Worm (Caenorhabditis elegans) whole organism, mixed stage, embryonic: ENCODE data around the gene T01D3.1.

ENCODE experiments used
- M03D4.4 ChIP-seq: sonication (generic microtip); optimal IDR thresholded peaks from 2 replicates; lab custom pipeline; 2017; ENCODE audit warnings: mild to moderate bottlenecking, missing genetic modification characterization, missing compliant biosample characterization
- bed-3 ChIP-seq: fragments of 200-800 bp; sonication (Bioruptor generic); optimal IDR thresholded peaks from 3 replicates; lab custom pipeline; 2018; ENCODE audit warnings: mild to moderate bottlenecking, missing genetic modification characterization, moderate library complexity, missing compliant biosample characterization
- blmp-1 ChIP-seq: fragments of 150-350 bp; optimal IDR thresholded peaks from 2 replicates; lab custom pipeline; 2014; ENCODE audit warnings: missing biosample characterization, missing genetic modification characterization
- ceh-39 ChIP-seq: fragments of 150-350 bp; optimal IDR thresholded peaks from 2 replicates; lab custom pipeline; 2014; ENCODE audit warnings: missing biosample characterization, missing genetic modification characterization
- ceh-43 ChIP-seq: fragments of 200-800 bp; sonication (Bioruptor generic); optimal IDR thresholded peaks from 2 replicates; lab custom pipeline; 2018; ENCODE audit warnings: mild to moderate bottlenecking, missing genetic modification characterization, moderate library complexity, missing compliant biosample characterization
- ceh-83 ChIP-seq: fragments of 200-800 bp; sonication (Bioruptor generic); optimal IDR thresholded peaks from 2 replicates; lab custom pipeline; 2018; ENCODE audit warnings: mild to moderate bottlenecking, missing genetic modification characterization, missing compliant biosample characterization
- ces-1 ChIP-seq: fragments of 150-350 bp; optimal IDR thresholded peaks from 2 replicates; lab custom pipeline; 2014; ENCODE audit warnings: missing biosample characterization, missing genetic modification reagents, missing genetic modification characterization
- cnd-1 ChIP-seq: fragments of 200-800 bp; sonication (Bioruptor generic); optimal IDR thresholded peaks from 2 replicates; lab custom pipeline; 2018; ENCODE audit warnings: mild to moderate bottlenecking, missing genetic modification characterization, missing compliant biosample characterization
- drap-1 ChIP-seq: fragments of 200-800 bp; sonication (Bioruptor generic); optimal IDR thresholded peaks from 3 replicates; lab custom pipeline; 2018; ENCODE audit warnings: mild to moderate bottlenecking, missing genetic modification characterization, missing compliant biosample characterization
- elt-1 ChIP-seq: sonication (generic microtip); optimal IDR thresholded peaks from 2 replicates; lab custom pipeline; 2017; ENCODE audit warnings: missing genetic modification characterization, mild to moderate bottlenecking, missing compliant biosample characterization, antibody characterized with exemption, moderate library complexity, borderline replicate concordance; ENCODE audit not compliant: insufficient read depth
- elt-3 ChIP-seq: fragments of 150-350 bp; optimal IDR thresholded peaks from 2 replicates; lab custom pipeline; 2014; ENCODE audit warnings: missing biosample characterization, missing genetic modification characterization
- flh-1 ChIP-seq: fragments of 200-800 bp; sonication (Bioruptor generic); optimal IDR thresholded peaks from 2 replicates; lab custom pipeline; 2018; ENCODE audit warnings: mild to moderate bottlenecking, missing genetic modification characterization, moderate library complexity, missing compliant biosample characterization
- ham-2 ChIP-seq: fragments of 200-800 bp; sonication (Bioruptor generic); optimal IDR thresholded peaks from 2 replicates; lab custom pipeline; 2018; ENCODE audit warnings: mild to moderate bottlenecking, missing genetic modification characterization, missing compliant biosample characterization
- hlh-1 ChIP-seq: fragments of 150-350 bp; optimal IDR thresholded peaks from 2 replicates; lab custom pipeline; 2014; ENCODE audit warnings: missing biosample characterization, missing genetic modification reagents, missing genetic modification characterization
- lin-13 ChIP-seq: fragments of 150-350 bp; optimal IDR thresholded peaks from 2 replicates; lab custom pipeline; 2014; ENCODE audit warnings: missing biosample characterization, missing genetic modification characterization
- lin-32 ChIP-seq: fragments of 200-800 bp; sonication (Bioruptor generic); optimal IDR thresholded peaks from 2 replicates; lab custom pipeline; 2018; ENCODE audit warnings: mild to moderate bottlenecking, missing genetic modification characterization, missing compliant biosample characterization
- lsy-2 ChIP-seq: fragments of 150-350 bp; optimal IDR thresholded peaks from 2 replicates; lab custom pipeline; 2014; ENCODE audit warnings: missing biosample characterization, missing genetic modification characterization
- mab-5 ChIP-seq: fragments of 150-350 bp; optimal IDR thresholded peaks from 2 replicates; lab custom pipeline; 2014; ENCODE audit warnings: missing biosample characterization, missing genetic modification characterization
- mep-1 ChIP-seq: fragments of 150-350 bp; optimal IDR thresholded peaks from 2 replicates; lab custom pipeline; 2017; ENCODE audit warnings: missing biosample characterization, missing genetic modification reagents, missing genetic modification characterization, inconsistent platforms
- mls-2 ChIP-seq: sonication (generic microtip); optimal IDR thresholded peaks from 2 replicates; lab custom pipeline; 2016; ENCODE audit warnings: mild to moderate bottlenecking, missing genetic modification characterization, moderate library complexity, missing compliant biosample characterization
- nhr-12 ChIP-seq: fragments of 150-350 bp; optimal IDR thresholded peaks from 2 replicates; lab custom pipeline; 2014; ENCODE audit warnings: missing biosample characterization, missing genetic modification characterization
- nhr-2 ChIP-seq: fragments of 150-350 bp; optimal IDR thresholded peaks from 2 replicates; lab custom pipeline; 2014; ENCODE audit warnings: missing biosample characterization, missing genetic modification characterization
- nhr-237 ChIP-seq: fragments of 150-350 bp; optimal IDR thresholded peaks from 2 replicates; lab custom pipeline; 2014; ENCODE audit warnings: missing biosample characterization, missing genetic modification characterization
- nhr-28 ChIP-seq: fragments of 150-350 bp; optimal IDR thresholded peaks from 2 replicates; lab custom pipeline; 2014; ENCODE audit warnings: missing biosample characterization, missing genetic modification characterization
- nhr-76 ChIP-seq: sonication (generic microtip); optimal IDR thresholded peaks from 2 replicates; lab custom pipeline; 2017; ENCODE audit warnings: missing biosample characterization, missing genetic modification characterization
- pha-4 ChIP-seq: fragments of 150-350 bp; optimal IDR thresholded peaks from 2 replicates; lab custom pipeline; 2018; ENCODE audit warnings: missing biosample characterization, missing genetic modification reagents, missing genetic modification characterization
- sem-2 ChIP-seq: fragments of 200-800 bp; sonication (Bioruptor generic); optimal IDR thresholded peaks from 2 replicates; lab custom pipeline; 2018; ENCODE audit warnings: mild to moderate bottlenecking, missing genetic modification characterization, missing compliant biosample characterization
- snpc-4 ChIP-seq: fragments of 150-350 bp; optimal IDR thresholded peaks from 2 replicates; lab custom pipeline; 2014; ENCODE audit warnings: missing biosample characterization, missing genetic modification characterization
- sptf-1 ChIP-seq: sonication (generic microtip); optimal IDR thresholded peaks from 2 replicates; lab custom pipeline; 2017; ENCODE audit warnings: mild to moderate bottlenecking, missing genetic modification characterization, moderate library complexity, missing compliant biosample characterization
- tbx-8 ChIP-seq: fragments of 200-800 bp; sonication (Bioruptor generic); optimal IDR thresholded peaks from 2 replicates; lab custom pipeline; 2018; ENCODE audit warnings: mild to moderate bottlenecking, missing genetic modification characterization, moderate library complexity, missing compliant biosample characterization
- unc-120 ChIP-seq: sonication (generic microtip); optimal IDR thresholded peaks from 2 replicates; lab custom pipeline; 2017; ENCODE audit warnings: missing genetic modification characterization, missing compliant biosample characterization; ENCODE audit not compliant: poor library complexity, severe bottlenecking
- unc-39 ChIP-seq: fragments of 150-350 bp; optimal IDR thresholded peaks from 2 replicates; lab custom pipeline; 2014; ENCODE audit warnings: missing biosample characterization, missing genetic modification characterization
- zip-8 ChIP-seq: fragments of 150-350 bp; optimal IDR thresholded peaks from 2 replicates; lab custom pipeline; 2014; ENCODE audit warnings: missing biosample characterization, missing genetic modification characterization
- ztf-11 ChIP-seq: fragments of 150-350 bp; optimal IDR thresholded peaks from 2 replicates; lab custom pipeline; 2014; ENCODE audit warnings: missing biosample characterization, missing genetic modification characterization

T01D3.1 gene

ce11 chrV:13736147-13736546, 46.5 kb downstream of the T01D3.1 start, which contains the start of gene F35E12.6:
Gene F35E12.6, minus strand, starts transcription at chrV:13736247.
- no peak for TF ChIP-seq pha-4 (tag; lab: Kevin White, UChicago)
- no peak for TF ChIP-seq hlh-1
- TF ChIP-seq unc-39: no peak
- no peak for TF ChIP-seq nhr-2 (tag; lab: Kevin White, UChicago)
- TF ChIP-seq ceh-39 (tag; lab: Kevin White, UChicago): no peak
- no peak for TF ChIP-seq drap-1 (GFP tag; lab: Kevin White, UChicago)
- no peak for TF ChIP-seq blmp-1 (tag; lab: Kevin White, UChicago)
- TF ChIP-seq elt-3 (tag; lab: Kevin White, UChicago): no peak
- TF ChIP-seq ham-2: no peak
- TF ChIP-seq lin-13: no peak
- no peak for TF ChIP-seq snpc-4 (tag; lab: Kevin White, UChicago)

ce11 chrV:13738374-13738773, 48.7 kb downstream of the T01D3.1 start, which contains the start of gene irg-5:
Gene irg-5, minus strand, starts transcription at chrV:13738474.
- TF ChIP-seq M03D4.4 (tag; lab: Kevin White, UChicago) (no peak), ces-1 (GFP tag; lab: Kevin White, UChicago) (no peak), sem-2 (GFP tag; lab: Kevin White, UChicago) (no peak), mab-5 (no peak), elt-3 (tag; lab: Kevin White, UChicago) (no peak), ham-2 (no peak), ceh-83 (GFP tag; lab: Kevin White, UChicago) (no peak), nhr-12 (tag; lab: Kevin White, UChicago) (no peak), ceh-43 (GFP tag; lab: Kevin White, UChicago) (no peak), ztf-11 (tag; lab: Kevin White, UChicago) (no peak), lin-13 (no peak), nhr-76 (no peak), mls-2 (tag; lab: Kevin White, UChicago) (no peak), ceh-39 (tag; lab: Kevin White, UChicago) (no peak), lsy-2 (tag; lab: Kevin White, UChicago) (no peak), sptf-1 (tag; lab: Kevin White, UChicago) (no peak), hlh-1 (no peak), snpc-4 (tag; lab: Kevin White, UChicago) (no peak), cnd-1 (tag; lab: Kevin White, UChicago) (no peak)

ce11 chrV:13739901-13740300, 50.2 kb downstream of the T01D3.1 start:
- TF ChIP-seq M03D4.4 (tag; lab: Kevin White, UChicago): no peak
- no peak for TF ChIP-seq cnd-1 (tag; lab: Kevin White, UChicago)
- no peak for TF ChIP-seq unc-39
- TF ChIP-seq lsy-2 (tag; lab: Kevin White, UChicago): no peak
- no peak for TF ChIP-seq unc-120 (tag; lab: Kevin White, UChicago)
- no peak for TF ChIP-seq ham-2

- TF ChIP-seq ces-1 (GFP tag; lab: Kevin White, UChicago) (no peak), elt-1 (no peak), nhr-237 (tag; lab: Kevin White, UChicago) (no peak), pha-4 (tag; lab: Kevin White, UChicago) (no peak), nhr-28 (tag; lab: Kevin White, UChicago) (no peak), bed-3 (GFP tag; lab: Kevin White, UChicago) (no peak), M03D4.4 (tag; lab: Kevin White, UChicago) (no peak), zip-8 (tag; lab: Kevin White, UChicago) (no peak), elt-3 (tag; lab: Kevin White, UChicago) (no peak), blmp-1 (tag; lab: Kevin White, UChicago) (no peak), sem-2 (GFP tag; lab: Kevin White, UChicago) (no peak), flh-1 (GFP tag; lab: Kevin White, UChicago) (no peak)
Measured at ce11 chrV:13744901-13745300, 55.2 kb downstream of the T01D3.1 start, which contains the start of gene F35E12.9. Gene F35E12.9, minus strand, starts transcription at chrV:13745127.

ce11 chrV:13748658-13749057, 59.0 kb downstream of the T01D3.1 start, which contains the start of gene F35E12.10:
Gene F35E12.10, minus strand, starts transcription at chrV:13748758.
- TF ChIP-seq ces-1 (GFP tag; lab: Kevin White, UChicago) (no peak), nhr-76 (no peak), unc-39 (no peak), mep-1 (tag; lab: Kevin White, UChicago) (no peak), blmp-1 (tag; lab: Kevin White, UChicago) (no peak), nhr-28 (tag; lab: Kevin White, UChicago) (no peak), pha-4 (tag; lab: Kevin White, UChicago) (no peak), lin-32 (GFP tag; lab: Kevin White, UChicago) (no peak), cnd-1 (tag; lab: Kevin White, UChicago) (no peak), ham-2 (no peak), M03D4.4 (tag; lab: Kevin White, UChicago) (no peak), ceh-43 (GFP tag; lab: Kevin White, UChicago) (no peak), nhr-12 (tag; lab: Kevin White, UChicago) (no peak), drap-1 (GFP tag; lab: Kevin White, UChicago) (no peak), tbx-8 (GFP tag; lab: Kevin White, UChicago) (no peak)
